Fruit fly (Drosophila melanogaster): Measurements from ENCODE around the gene rst.
A peak's percentile ranks its signal among the peaks of the same experiment; 100 is the strongest.

Gene rst

dm6 chrX:2977857-2978473, 4.3 kb upstream of the rst start (continued):
- no peak for TF ChIP-seq CG7987 (GFP tag; optimal IDR thresholded peaks at IDR 0.05)
- TF ChIP-seq CG10543 (GFP tag; optimal IDR thresholded peaks at IDR 0.05) = no peak
- TF ChIP-seq CG17912 (GFP tag; optimal IDR thresholded peaks at IDR 0.05) = no peak
- TF ChIP-seq Mrtf (GFP tag; IDR thresholded peaks at IDR 0.05) = no peak
- no peak for TF ChIP-seq pros (GFP tag; optimal IDR thresholded peaks at IDR 0.05)
- no peak for TF ChIP-seq CG1024 (GFP tag; IDR thresholded peaks at IDR 0.05)
- TF ChIP-seq sug (tag; optimal IDR thresholded peaks at IDR 0.05) = no peak
- TF ChIP-seq ranshi (GFP tag; IDR thresholded peaks at IDR 0.05) = no peak; the same call in 1 of the 2 replicates
- peak; percentile 29 for TF ChIP-seq CG18764 (GFP tag; optimal IDR thresholded peaks at IDR 0.05)
- no peak for TF ChIP-seq CG3281 (GFP tag; optimal IDR thresholded peaks at IDR 0.05)
- TF ChIP-seq otp (GFP tag; IDR thresholded peaks at IDR 0.05) = 0 out of 3 replicates have a peak, but pooled peaks have one; percentile 23
- peak; percentile 26 for TF ChIP-seq CG2678 (tag; optimal IDR thresholded peaks at IDR 0.05)
- TF ChIP-seq maf-S (GFP tag; optimal IDR thresholded peaks at IDR 0.05) = peak; percentile 4
- TF ChIP-seq NC2β (GFP tag; optimal IDR thresholded peaks at IDR 0.05) = no peak
- no peak for TF ChIP-seq CG11247 (GFP tag; IDR thresholded peaks at IDR 0.05)
- TF ChIP-seq CG12391 (tag; optimal IDR thresholded peaks at IDR 0.05) = peak; percentile 53
- TF ChIP-seq CG33557 (GFP tag; optimal IDR thresholded peaks at IDR 0.05) = no peak
- TF ChIP-seq CG10462 (GFP tag; optimal IDR thresholded peaks at IDR 0.05) = peak; percentile 34
- peak; percentile 71 for TF ChIP-seq zen (tag; optimal IDR thresholded peaks at IDR 0.05)

- TF ChIP-seq CG12942 (GFP tag; optimal IDR thresholded peaks at IDR 0.05) (no peak), CG8281 (tag; optimal IDR thresholded peaks at IDR 0.05) (peak; percentile 94), D (optimal IDR thresholded peaks at IDR 0.05) (no peak), D (GFP tag; optimal IDR thresholded peaks at IDR 0.05) (no peak), Hr78 (GFP tag; optimal IDR thresholded peaks at IDR 0.05) (no peak), Med (GFP tag) (peak; percentile 49), sr (GFP tag; IDR thresholded peaks at IDR 0.05) (0 out of 3 replicates have a peak, but pooled peaks have one; percentile 46), CG4730 (GFP tag; IDR thresholded peaks at IDR 0.05) (no peak), grn (GFP tag; optimal IDR thresholded peaks at IDR 0.05) (no peak), emc (GFP tag; optimal IDR thresholded peaks at IDR 0.05) (no peak), HLH54F (GFP tag; optimal IDR thresholded peaks at IDR 0.05) (no peak), CG5180 (GFP tag; optimal IDR thresholded peaks at IDR 0.05) (peak; percentile 13), CG32532 (GFP tag; IDR thresholded peaks at IDR 0.05) (no peak), CG13424 (tag; optimal IDR thresholded peaks at IDR 0.05) (no peak), Nf-YC (tag; optimal IDR thresholded peaks at IDR 0.05) (no peak), ham (GFP tag; IDR thresholded peaks at IDR 0.05) (no peak), zf30C (GFP tag; optimal IDR thresholded peaks at IDR 0.05) (no peak)
These were observed 4.6 kb downstream of the rst start for dm6 chrX:2969039-2969438.

- TF ChIP-seq Dek (tag; optimal IDR thresholded peaks at IDR 0.05) (no peak), sqz (GFP tag; optimal IDR thresholded peaks at IDR 0.05) (peak; percentile 77), CG14050 (GFP tag; IDR thresholded peaks at IDR 0.05) (no peak), sens (GFP tag) (peak; percentile 81), abd-A (tag; optimal IDR thresholded peaks at IDR 0.05) (peak; percentile 46), CG15514 (GFP tag; optimal IDR thresholded peaks at IDR 0.05) (no peak), Sox100B (GFP tag; optimal IDR thresholded peaks at IDR 0.05) (no peak), zfh1 (GFP tag; IDR thresholded peaks at IDR 0.05) (0 out of 3 replicates have a peak, but pooled peaks have one; percentile 9), kni (GFP tag; optimal IDR thresholded peaks at IDR 0.05) (peak; percentile 33)
These were observed 8.9 kb downstream of the rst start for dm6 chrX:2964678-2965231.

All from whole organism, embryonic.